Worm (Caenorhabditis elegans) whole organism, late embryonic: Measurements from ENCODE around the gene bre-1.

Experiments used
- C08G9.2 ChIP-seq: sonication (generic microtip); optimal IDR thresholded peaks from 2 replicates; lab custom pipeline; 2016; ENCODE audit warnings: mild to moderate bottlenecking, missing genetic modification characterization, moderate library complexity, missing compliant biosample characterization
- C38D4.7 ChIP-seq: fragments of 200-800 bp; sonication (Bioruptor generic); optimal IDR thresholded peaks from 2 replicates; lab custom pipeline; 2018; ENCODE audit warnings: mild to moderate bottlenecking, missing genetic modification characterization, moderate library complexity, missing compliant biosample characterization
- F13H6.1 ChIP-seq: sonication (generic microtip); optimal IDR thresholded peaks from 2 replicates; lab custom pipeline; 2016; ENCODE audit warnings: missing genetic modification characterization, missing compliant biosample characterization
- K02D7.2 ChIP-seq: sonication (generic microtip); optimal IDR thresholded peaks from 2 replicates; lab custom pipeline; 2017; ENCODE audit warnings: mild to moderate bottlenecking, missing genetic modification characterization, missing compliant biosample characterization
- K09A11.1 ChIP-seq: sonication (generic microtip); optimal IDR thresholded peaks from 2 replicates; lab custom pipeline; 2017; ENCODE audit warnings: antibody characterized with exemption, mild to moderate bottlenecking, missing genetic modification characterization, missing compliant biosample characterization; ENCODE audit not compliant: insufficient read depth
- Y22D7AL.16 ChIP-seq: sonication (generic microtip); optimal IDR thresholded peaks from 2 replicates; lab custom pipeline; 2016; ENCODE audit warnings: missing genetic modification characterization, missing compliant biosample characterization
- ahr-1 ChIP-seq: sonication (generic microtip); optimal IDR thresholded peaks from 2 replicates; lab custom pipeline; 2016; ENCODE audit warnings: missing genetic modification characterization, missing compliant biosample characterization
- ama-1 ChIP-seq: fragments of 150-350 bp; optimal IDR thresholded peaks from 2 replicates; lab custom pipeline; 2014
- ceh-14 ChIP-seq: sonication (generic microtip); optimal IDR thresholded peaks from 2 replicates; lab custom pipeline; 2016; ENCODE audit warnings: missing genotype, missing genetic modification characterization, missing compliant biosample characterization
- ceh-18 ChIP-seq: sonication (generic microtip); optimal IDR thresholded peaks from 2 replicates; lab custom pipeline; 2016; ENCODE audit warnings: missing genetic modification characterization, missing compliant biosample characterization
- ceh-19 ChIP-seq: fragments of 200-800 bp; sonication (Bioruptor generic); optimal IDR thresholded peaks from 2 replicates; lab custom pipeline; 2018; ENCODE audit warnings: mild to moderate bottlenecking, missing genetic modification characterization, missing compliant biosample characterization
- ceh-22 ChIP-seq: sonication (generic microtip); optimal IDR thresholded peaks from 2 replicates; lab custom pipeline; 2017; ENCODE audit warnings: missing biosample characterization, missing genetic modification characterization
- ceh-24 ChIP-seq: sonication (generic microtip); optimal IDR thresholded peaks from 2 replicates; lab custom pipeline; 2016; ENCODE audit warnings: mild to moderate bottlenecking, missing genetic modification characterization, missing compliant biosample characterization
- ceh-31 ChIP-seq: sonication (generic microtip); optimal IDR thresholded peaks from 2 replicates; lab custom pipeline; 2016; ENCODE audit warnings: missing genetic modification characterization, missing compliant biosample characterization
- ceh-34 ChIP-seq: sonication (generic microtip); optimal IDR thresholded peaks from 2 replicates; lab custom pipeline; 2016; ENCODE audit warnings: mild to moderate bottlenecking, missing genetic modification characterization, missing compliant biosample characterization
- ceh-45 ChIP-seq: fragments of 200-800 bp; sonication (Bioruptor generic); IDR thresholded peaks from 2 replicates; pipeline ENCODE4 v1.3.6; 2022; ENCODE audit warnings: missing genetic modification reagents, missing genetic modification characterization, missing compliant biosample characterization
- ceh-48 ChIP-seq: sonication (generic microtip); optimal IDR thresholded peaks from 2 replicates; lab custom pipeline; 2016; ENCODE audit warnings: missing genetic modification characterization, inconsistent platforms, missing compliant biosample characterization
- ceh-9 ChIP-seq: sonication (generic microtip); optimal IDR thresholded peaks from 2 replicates; lab custom pipeline; 2016; ENCODE audit warnings: mild to moderate bottlenecking, missing genetic modification characterization, inconsistent platforms, missing compliant biosample characterization
- dmd-4 ChIP-seq: sonication (generic microtip); optimal IDR thresholded peaks from 2 replicates; lab custom pipeline; 2016; ENCODE audit warnings: borderline replicate concordance, missing genetic modification characterization, missing compliant biosample characterization
- dve-1 ChIP-seq: sonication (generic microtip); optimal IDR thresholded peaks from 2 replicates; lab custom pipeline; 2017; ENCODE audit warnings: antibody characterized with exemption, mild to moderate bottlenecking, missing genetic modification characterization, missing compliant biosample characterization
- ets-4 ChIP-seq: sonication (generic microtip); optimal IDR thresholded peaks from 2 replicates; lab custom pipeline; 2016; ENCODE audit warnings: missing genetic modification characterization, missing compliant biosample characterization
- eyg-1 ChIP-seq: sonication (generic microtip); optimal IDR thresholded peaks from 2 replicates; lab custom pipeline; 2016; ENCODE audit warnings: missing genotype, missing genetic modification characterization, missing compliant biosample characterization
- fax-1 ChIP-seq: sonication (generic microtip); optimal IDR thresholded peaks from 2 replicates; lab custom pipeline; 2016; ENCODE audit warnings: missing genotype, missing genetic modification characterization, missing compliant biosample characterization
- fkh-6 ChIP-seq: sonication (generic microtip); optimal IDR thresholded peaks from 2 replicates; lab custom pipeline; 2016; ENCODE audit warnings: missing genetic modification characterization, missing compliant biosample characterization
- hlh-13 ChIP-seq: fragments of 200-800 bp; sonication (Bioruptor generic); optimal IDR thresholded peaks from 2 replicates; lab custom pipeline; 2018; ENCODE audit warnings: mild to moderate bottlenecking, missing genetic modification characterization, missing compliant biosample characterization
- hlh-15 ChIP-seq: sonication (generic microtip); optimal IDR thresholded peaks from 2 replicates; lab custom pipeline; 2016; ENCODE audit warnings: missing genetic modification characterization, missing compliant biosample characterization
- hlh-30 ChIP-seq: sonication (generic microtip); optimal IDR thresholded peaks from 2 replicates; lab custom pipeline; 2017; ENCODE audit warnings: antibody characterized with exemption, missing genetic modification characterization, missing compliant biosample characterization; ENCODE audit not compliant: insufficient read depth
- hlh-6 ChIP-seq: sonication (generic microtip); optimal IDR thresholded peaks from 2 replicates; lab custom pipeline; 2016; ENCODE audit warnings: missing genotype, missing genetic modification characterization, missing compliant biosample characterization
- hlh-8 ChIP-seq: sonication (generic microtip); optimal IDR thresholded peaks from 2 replicates; lab custom pipeline; 2016; ENCODE audit warnings: missing genotype, missing genetic modification characterization, missing compliant biosample characterization
- lim-6 ChIP-seq: sonication (generic microtip); optimal IDR thresholded peaks from 2 replicates; lab custom pipeline; 2016; ENCODE audit warnings: missing genetic modification characterization, missing compliant biosample characterization
- madf-2 ChIP-seq: sonication (generic microtip); optimal IDR thresholded peaks from 2 replicates; lab custom pipeline; 2017; ENCODE audit warnings: missing genetic modification characterization, missing compliant biosample characterization
- mec-3 ChIP-seq: sonication (generic microtip); optimal IDR thresholded peaks from 2 replicates; lab custom pipeline; 2016; ENCODE audit warnings: borderline replicate concordance, missing genetic modification characterization, missing compliant biosample characterization
- nfya-1 ChIP-seq: sonication (generic microtip); optimal IDR thresholded peaks from 2 replicates; lab custom pipeline; 2017; ENCODE audit warnings: missing genetic modification characterization, mild to moderate bottlenecking, missing compliant biosample characterization, antibody characterized with exemption, moderate library complexity
- nhr-11 ChIP-seq: fragments of 150-350 bp; optimal IDR thresholded peaks from 2 replicates; lab custom pipeline; 2014; ENCODE audit warnings: missing biosample characterization, missing genetic modification characterization
- nhr-232 ChIP-seq: sonication (generic microtip); optimal IDR thresholded peaks from 2 replicates; lab custom pipeline; 2016; ENCODE audit warnings: missing genetic modification characterization, missing compliant biosample characterization
- npax-4 ChIP-seq: sonication (generic microtip); optimal IDR thresholded peaks from 2 replicates; lab custom pipeline; 2016; ENCODE audit warnings: missing genetic modification characterization, missing compliant biosample characterization
- odd-2 ChIP-seq: sonication (generic microtip); optimal IDR thresholded peaks from 2 replicates; lab custom pipeline; 2017; ENCODE audit warnings: antibody characterized with exemption, mild to moderate bottlenecking, missing genetic modification characterization, missing compliant biosample characterization
- pag-3 ChIP-seq: sonication (generic microtip); optimal IDR thresholded peaks from 2 replicates; lab custom pipeline; 2016; ENCODE audit warnings: missing compliant biosample characterization, missing genetic modification characterization, borderline replicate concordance
- pha-2 ChIP-seq: sonication (generic microtip); optimal IDR thresholded peaks from 2 replicates; lab custom pipeline; 2017; ENCODE audit warnings: mild to moderate bottlenecking, missing genetic modification characterization, missing compliant biosample characterization
- pqm-1 ChIP-seq: sonication (generic microtip); optimal IDR thresholded peaks from 2 replicates; lab custom pipeline; 2016; ENCODE audit warnings: missing genetic modification characterization, missing compliant biosample characterization
- ref-2 ChIP-seq: sonication (generic microtip); optimal IDR thresholded peaks from 2 replicates; lab custom pipeline; 2016; ENCODE audit warnings: missing genetic modification characterization, missing compliant biosample characterization
- rnt-1 ChIP-seq: sonication (generic microtip); optimal IDR thresholded peaks from 2 replicates; lab custom pipeline; 2016; ENCODE audit warnings: missing genetic modification characterization, missing compliant biosample characterization
- sox-2 ChIP-seq: fragments of 200-800 bp; sonication (Bioruptor generic); IDR thresholded peaks from 2 replicates; pipeline ENCODE4 v1.3.6; 2022; ENCODE audit warnings: missing genetic modification reagents, missing genetic modification characterization, missing compliant biosample characterization
- sox-4 ChIP-seq: sonication (generic microtip); optimal IDR thresholded peaks from 2 replicates; lab custom pipeline; 2017; ENCODE audit warnings: mild to moderate bottlenecking, missing genetic modification characterization, inconsistent platforms, missing compliant biosample characterization
- syd-9 ChIP-seq: sonication (generic microtip); optimal IDR thresholded peaks from 2 replicates; lab custom pipeline; 2016; ENCODE audit warnings: mild to moderate bottlenecking, missing genetic modification characterization, moderate library complexity, missing compliant biosample characterization
- tbx-2 ChIP-seq: sonication (generic microtip); optimal IDR thresholded peaks from 2 replicates; lab custom pipeline; 2016; ENCODE audit warnings: missing genetic modification characterization, missing compliant biosample characterization
- tbx-7 ChIP-seq: sonication (generic microtip); optimal IDR thresholded peaks from 2 replicates; lab custom pipeline; 2016; ENCODE audit warnings: missing genotype, missing genetic modification characterization, missing compliant biosample characterization
- ttx-3 ChIP-seq: sonication (generic microtip); optimal IDR thresholded peaks from 2 replicates; lab custom pipeline; 2016; ENCODE audit warnings: missing genetic modification reagents, missing genetic modification characterization, missing compliant biosample characterization
- unc-3 ChIP-seq, 2 experiments: fragments of 200-800 bp in 1 of 2; sonication (Bioruptor generic) in 1 of 2; sonication (generic microtip) in 1 of 2; conservative IDR thresholded peaks in 1 of 2; optimal IDR thresholded peaks in 1 of 2; 2 replicates each; pipeline versions ENCODE4 v1.3.6 to Lab custom; 2016 to 2022; ENCODE audit warnings: missing compliant biosample characterization in 2 of 2, missing genetic modification characterization in 2 of 2, missing genetic modification reagents in 1 of 2
- unc-42 ChIP-seq: sonication (generic microtip); optimal IDR thresholded peaks from 2 replicates; lab custom pipeline; 2016; ENCODE audit warnings: missing genotype, missing genetic modification characterization, missing compliant biosample characterization
- unc-55 ChIP-seq: sonication (generic microtip); optimal IDR thresholded peaks from 2 replicates; lab custom pipeline; 2017; ENCODE audit warnings: missing biosample characterization, missing genetic modification reagents, missing genetic modification characterization
- zip-5 ChIP-seq: sonication (generic microtip); optimal IDR thresholded peaks from 2 replicates; lab custom pipeline; 2016; ENCODE audit warnings: missing genetic modification characterization, missing compliant biosample characterization

bre-1 gene

ce11 chrIV:8973249-8973958, 13.7 kb upstream of the bre-1 start, which contains the start of gene C53B4.3:
Gene C53B4.3, minus strand, starts transcription at chrIV:8973712.
- TF ChIP-seq ceh-24 (tag; lab: Kevin White, UChicago) (no peak), C08G9.2 (peak; percentile 97), ets-4 (peak; percentile 89), pha-2 (tag; lab: Kevin White, UChicago) (no peak), ceh-9 (no peak), nhr-11 (tag; lab: Kevin White, UChicago) (no peak), hlh-30 (tag; lab: Kevin White, UChicago) (no peak), unc-55 (GFP tag; lab: Kevin White, UChicago) (no peak), ceh-31 (tag; lab: Kevin White, UChicago) (peak; percentile 93), tbx-2 (peak; percentile 87), K09A11.1 (tag; lab: Kevin White, UChicago) (no peak), ttx-3 (peak; percentile 15), dve-1 (tag; lab: Kevin White, UChicago) (no peak), ref-2 (tag; lab: Kevin White, UChicago) (peak; percentile 81), ceh-14 (tag; lab: Kevin White, UChicago) (peak; percentile 53), sox-4 (tag; lab: Kevin White, UChicago) (no peak), sox-2 (GFP tag; lab: Robert Waterston, UW) (no peak), eyg-1 (tag; lab: Kevin White, UChicago) (no peak), F13H6.1 (tag; lab: Kevin White, UChicago) (peak; percentile 69), ceh-19 (GFP tag; lab: Kevin White, UChicago) (no peak), hlh-6 (tag; lab: Kevin White, UChicago) (no peak), dmd-4 (tag; lab: Kevin White, UChicago) (no peak), mec-3 (no peak), npax-4 (tag; lab: Kevin White, UChicago) (no peak), unc-3 (GFP tag; conservative IDR thresholded peaks at IDR 0.05; lab: Robert Waterston, UW) (no peak), unc-3 (tag; optimal IDR thresholded peaks at IDR 0.05; lab: Kevin White, UChicago) (no peak), hlh-8 (peak; percentile 83), hlh-15 (tag; lab: Kevin White, UChicago) (no peak), K02D7.2 (tag; lab: Kevin White, UChicago) (no peak), Y22D7AL.16 (no peak), ama-1 (lab: Kevin White, UChicago) (no peak), tbx-7 (tag; lab: Kevin White, UChicago) (peak; percentile 96), ceh-18 (tag; lab: Kevin White, UChicago) (no peak), ceh-48 (no peak), pag-3 (no peak), unc-42 (tag; lab: Kevin White, UChicago) (peak; percentile 14), lim-6 (tag; lab: Kevin White, UChicago) (peak; percentile 75), ceh-22 (tag; lab: Kevin White, UChicago) (no peak), ceh-45 (GFP tag; lab: Robert Waterston, UW) (no peak), fkh-6 (tag; lab: Kevin White, UChicago) (peak; percentile 70), ahr-1 (tag; lab: Kevin White, UChicago) (peak; percentile 9), ceh-34 (tag; lab: Kevin White, UChicago) (peak; percentile 41), pqm-1 (tag; lab: Kevin White, UChicago) (no peak), syd-9 (tag; lab: Kevin White, UChicago) (no peak), nfya-1 (tag; lab: Kevin White, UChicago) (no peak), hlh-13 (GFP tag; lab: Kevin White, UChicago) (no peak), C38D4.7 (GFP tag; lab: Kevin White, UChicago) (no peak), madf-2 (no peak), nhr-232 (tag; lab: Kevin White, UChicago) (no peak), odd-2 (no peak), rnt-1 (peak; percentile 83), fax-1 (tag; lab: Kevin White, UChicago) (peak; percentile 41), zip-5 (tag; lab: Kevin White, UChicago) (peak; percentile 89)
